Worm (Caenorhabditis elegans) whole organism, L3 larva: ENCODE data around the gene Y46G5A.15.

Source experiments
- R02D3.7 ChIP-seq: fragments of 150-350 bp; optimal IDR thresholded peaks from 2 replicates; lab custom pipeline; 2014; ENCODE audit warnings: missing biosample characterization, missing genetic modification characterization
- ZK546.5 ChIP-seq: sonication (generic microtip); optimal IDR thresholded peaks from 2 replicates; lab custom pipeline; 2017; ENCODE audit warnings: missing biosample characterization, missing genetic modification characterization
- aly-2 ChIP-seq: fragments of 150-350 bp; optimal IDR thresholded peaks from 2 replicates; lab custom pipeline; 2014; ENCODE audit warnings: missing biosample characterization, missing genetic modification characterization
- ama-1 ChIP-seq: fragments of 150-350 bp; optimal IDR thresholded peaks from 2 replicates; lab custom pipeline; 2018
- ceh-82 ChIP-seq: fragments of 150-350 bp; optimal IDR thresholded peaks from 2 replicates; lab custom pipeline; 2014; ENCODE audit warnings: missing biosample characterization, missing genetic modification characterization
- daf-12 ChIP-seq: fragments of 150-350 bp; optimal IDR thresholded peaks from 2 replicates; lab custom pipeline; 2014; ENCODE audit warnings: missing biosample characterization, missing genetic modification reagents, missing genetic modification characterization
- egl-5 ChIP-seq: fragments of 150-350 bp; optimal IDR thresholded peaks from 2 replicates; lab custom pipeline; 2017; ENCODE audit warnings: missing biosample characterization, missing genetic modification reagents, missing genetic modification characterization, inconsistent platforms
- elt-1 ChIP-seq: fragments of 150-350 bp; optimal IDR thresholded peaks from 2 replicates; lab custom pipeline; 2014; ENCODE audit warnings: missing biosample characterization, missing genetic modification characterization
- elt-2 ChIP-seq: sonication (generic microtip); optimal IDR thresholded peaks from 2 replicates; lab custom pipeline; 2016; ENCODE audit warnings: missing genetic modification reagents, mild to moderate bottlenecking, missing genetic modification characterization, missing compliant biosample characterization
- fkh-10 ChIP-seq: sonication (generic microtip); optimal IDR thresholded peaks from 2 replicates; lab custom pipeline; 2017; ENCODE audit warnings: missing biosample characterization, missing genetic modification reagents, missing genetic modification characterization
- fkh-2 ChIP-seq: fragments of 150-350 bp; optimal IDR thresholded peaks from 2 replicates; lab custom pipeline; 2014; ENCODE audit warnings: missing biosample characterization, missing genetic modification reagents, missing genetic modification characterization
- fos-1 ChIP-seq: fragments of 150-350 bp; optimal IDR thresholded peaks from 2 replicates; lab custom pipeline; 2014; ENCODE audit warnings: missing biosample characterization, missing genetic modification characterization
- hmg-11 ChIP-seq: sonication (generic microtip); optimal IDR thresholded peaks from 2 replicates; lab custom pipeline; 2016; ENCODE audit warnings: missing genetic modification characterization, missing compliant biosample characterization
- jun-1 ChIP-seq: fragments of 150-350 bp; optimal IDR thresholded peaks from 2 replicates; lab custom pipeline; 2014; ENCODE audit warnings: missing biosample characterization, missing genetic modification reagents, missing genetic modification characterization
- lin-15B ChIP-seq: fragments of 150-350 bp; optimal IDR thresholded peaks from 2 replicates; lab custom pipeline; 2014; ENCODE audit warnings: missing biosample characterization, missing genetic modification characterization
- lin-39 ChIP-seq: fragments of 150-350 bp; optimal IDR thresholded peaks from 2 replicates; lab custom pipeline; 2018; ENCODE audit warnings: missing biosample characterization, missing genetic modification reagents, missing genetic modification characterization
- nfya-1 ChIP-seq: sonication (generic microtip); optimal IDR thresholded peaks from 2 replicates; lab custom pipeline; 2017; ENCODE audit warnings: missing genetic modification characterization, mild to moderate bottlenecking, missing compliant biosample characterization, antibody characterized with exemption, moderate library complexity; ENCODE audit not compliant: insufficient read depth
- nhr-11 ChIP-seq: fragments of 150-350 bp; optimal IDR thresholded peaks from 2 replicates; lab custom pipeline; 2014; ENCODE audit warnings: missing biosample characterization, missing genetic modification characterization
- nhr-12 ChIP-seq: fragments of 150-350 bp; optimal IDR thresholded peaks from 2 replicates; lab custom pipeline; 2014; ENCODE audit warnings: missing biosample characterization, missing genetic modification characterization
- nhr-23 ChIP-seq: fragments of 150-350 bp; optimal IDR thresholded peaks from 2 replicates; lab custom pipeline; 2014; ENCODE audit warnings: missing biosample characterization, missing genetic modification reagents, missing genetic modification characterization
- nhr-237 ChIP-seq: fragments of 150-350 bp; optimal IDR thresholded peaks from 2 replicates; lab custom pipeline; 2014; ENCODE audit warnings: missing biosample characterization, missing genetic modification characterization
- nhr-25 ChIP-seq: sonication (generic microtip); optimal IDR thresholded peaks from 2 replicates; lab custom pipeline; 2017; ENCODE audit warnings: missing biosample characterization, missing genetic modification characterization
- nhr-28 ChIP-seq: fragments of 150-350 bp; optimal IDR thresholded peaks from 2 replicates; lab custom pipeline; 2014; ENCODE audit warnings: missing biosample characterization, missing genetic modification characterization
- nhr-43 ChIP-seq: sonication (generic microtip); optimal IDR thresholded peaks from 2 replicates; lab custom pipeline; 2016; ENCODE audit warnings: mild to moderate bottlenecking, missing genetic modification characterization, missing compliant biosample characterization; ENCODE audit not compliant: poor library complexity, severe bottlenecking
- nhr-67 ChIP-seq: fragments of 150-350 bp; optimal IDR thresholded peaks from 2 replicates; lab custom pipeline; 2014; ENCODE audit warnings: missing biosample characterization, missing genetic modification characterization
- nhr-76 ChIP-seq: fragments of 150-350 bp; sonication (generic microtip); optimal IDR thresholded peaks from 5 replicates; lab custom pipeline; 2014; ENCODE audit warnings: missing biosample characterization, missing genetic modification characterization
- nhr-77 ChIP-seq: fragments of 150-350 bp; optimal IDR thresholded peaks from 2 replicates; lab custom pipeline; 2014; ENCODE audit warnings: missing biosample characterization, missing genetic modification characterization
- pha-4 ChIP-seq: fragments of 150-350 bp; optimal IDR thresholded peaks from 2 replicates; lab custom pipeline; 2014; ENCODE audit warnings: missing biosample characterization, missing genetic modification reagents, missing genetic modification characterization
- pqm-1 ChIP-seq: fragments of 150-350 bp; optimal IDR thresholded peaks from 2 replicates; lab custom pipeline; 2017; ENCODE audit warnings: missing biosample characterization, missing genetic modification characterization, inconsistent platforms
- skn-1 ChIP-seq: fragments of 150-350 bp; optimal IDR thresholded peaks from 2 replicates; lab custom pipeline; 2014; ENCODE audit warnings: missing biosample characterization, missing genetic modification characterization
- snpc-4 ChIP-seq: fragments of 150-350 bp; optimal IDR thresholded peaks from 2 replicates; lab custom pipeline; 2014; ENCODE audit warnings: missing biosample characterization, missing genetic modification characterization
- tbx-2 ChIP-seq: sonication (generic microtip); optimal IDR thresholded peaks from 2 replicates; lab custom pipeline; 2016; ENCODE audit warnings: mild to moderate bottlenecking, missing genetic modification characterization, missing compliant biosample characterization
- unc-39 ChIP-seq: sonication (generic microtip); optimal IDR thresholded peaks from 4 replicates; lab custom pipeline; 2017; ENCODE audit warnings: missing biosample characterization, missing genetic modification characterization
- zag-1 ChIP-seq: fragments of 150-350 bp; optimal IDR thresholded peaks from 2 replicates; lab custom pipeline; 2014; ENCODE audit warnings: missing biosample characterization, missing genetic modification characterization

Gene Y46G5A.15

DNA sequence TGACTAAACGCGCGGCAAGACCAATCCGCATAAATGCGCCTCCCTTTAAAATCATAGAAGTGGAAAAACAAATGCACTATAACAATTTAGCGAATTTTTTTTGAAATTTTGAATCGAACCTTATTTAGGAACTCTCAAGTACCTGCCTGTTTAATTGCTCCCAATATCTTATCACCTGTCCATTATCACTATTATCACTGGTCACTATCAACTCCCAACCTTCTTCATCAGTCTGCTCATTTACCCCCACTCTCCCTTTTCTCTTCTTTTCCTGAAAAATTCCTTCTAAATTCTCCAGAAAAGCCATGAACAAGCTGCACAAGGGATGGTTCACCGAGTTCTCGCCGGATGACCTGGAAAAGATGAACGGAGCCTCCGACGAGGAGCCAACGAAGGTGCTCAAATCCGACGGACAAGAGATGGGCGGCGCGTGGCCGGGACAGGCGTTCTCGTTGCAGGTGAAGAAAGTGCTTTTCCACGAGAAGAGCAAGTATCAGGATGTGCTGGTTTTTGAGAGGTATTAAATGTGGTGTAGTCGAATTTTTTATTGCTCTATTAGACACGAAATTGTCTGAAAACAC is 21.5 kb upstream of the Y46G5A.15 start, which contains the start of gene spds-1:
Gene spds-1 (plus strand): TSS at position 298 of the 581 bp plus-strand sequence.
- TF ChIP-seq aly-2 (tag; lab: Kevin White, UChicago) = no peak
- TF ChIP-seq elt-2 (tag; lab: Kevin White, UChicago) = peak; percentile 59
- peak; percentile 28 for TF ChIP-seq pqm-1 (tag; lab: Kevin White, UChicago)

DNA sequence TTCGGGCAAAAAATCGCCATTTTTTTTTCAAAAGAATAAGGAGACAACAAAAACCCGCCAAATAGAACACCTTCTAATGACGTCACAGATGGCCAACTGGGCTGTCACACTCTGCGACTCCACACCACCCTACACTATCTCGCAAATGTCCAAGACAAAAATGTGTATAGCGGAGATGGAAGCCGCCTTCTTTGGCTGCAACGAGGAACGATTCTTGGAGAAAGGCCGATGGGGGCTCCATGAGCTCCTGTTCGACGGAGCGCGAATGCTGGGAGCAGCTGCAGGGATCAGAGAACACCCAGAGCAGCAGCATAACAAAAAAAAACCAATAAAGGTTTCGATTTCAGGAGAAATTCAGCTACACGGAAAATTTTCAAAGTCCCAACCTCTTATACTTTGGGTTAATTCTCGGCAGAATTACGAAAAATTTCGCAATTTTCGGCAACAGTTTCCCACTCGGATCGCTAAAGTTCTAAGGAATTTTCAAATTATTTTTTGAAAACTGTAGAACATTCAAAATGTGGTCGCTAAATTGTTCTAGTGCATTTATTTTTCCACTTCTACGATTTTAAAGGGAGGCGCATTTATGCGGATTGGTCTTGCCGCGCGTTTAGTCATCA is 20.7 kb upstream of the Y46G5A.15 start:
- TF ChIP-seq elt-2 (tag; lab: Kevin White, UChicago) (no peak), daf-12 (tag; lab: Kevin White, UChicago) (no peak), nhr-237 (tag; lab: Kevin White, UChicago) (no peak), hmg-11 (tag; lab: Kevin White, UChicago) (peak; percentile 79), nhr-77 (tag; lab: Kevin White, UChicago) (no peak), ama-1 (lab: Kevin White, UChicago) (peak; percentile 29), ZK546.5 (tag; lab: Kevin White, UChicago) (no peak), nfya-1 (tag; lab: Kevin White, UChicago) (peak; percentile 72), ceh-82 (no peak), pqm-1 (tag; lab: Kevin White, UChicago) (no peak), jun-1 (tag; lab: Kevin White, UChicago) (no peak), R02D3.7 (tag; lab: Kevin White, UChicago) (no peak), nhr-43 (no peak), lin-15B (peak; percentile 79), nhr-25 (tag; lab: Kevin White, UChicago) (no peak), pha-4 (peak; percentile 21), snpc-4 (tag; lab: Kevin White, UChicago) (no peak), egl-5 (peak; percentile 1), unc-39 (tag; lab: Kevin White, UChicago) (no peak), lin-39 (tag; lab: Kevin White, UChicago) (peak; percentile 58)

DNA sequence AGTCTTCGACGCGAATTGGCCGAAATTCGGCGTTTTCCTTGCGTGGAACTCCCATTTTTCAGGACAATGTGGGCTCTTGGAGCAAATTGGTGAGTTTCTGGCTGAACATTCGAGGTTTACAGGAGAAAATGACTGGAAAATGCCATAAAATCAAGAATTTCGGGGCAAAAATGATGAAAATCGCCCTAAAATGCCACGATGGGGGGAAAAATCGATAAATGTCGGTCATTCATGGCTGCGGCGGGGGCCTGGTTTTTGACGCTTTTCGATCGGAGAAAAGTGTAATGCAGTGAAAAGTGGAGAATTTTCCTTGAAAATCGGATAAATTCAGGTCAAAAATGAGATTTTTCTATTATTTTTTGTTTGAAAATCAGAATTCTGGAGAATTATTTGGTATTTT is 19.9 kb upstream of the Y46G5A.15 start, which contains the start of the genes Y46G5A.18 and Y46G5A.47:
Gene Y46G5A.18 (minus strand): TSS at position 101 of the 400 bp plus-strand sequence.
Gene Y46G5A.47 (minus strand): TSS at position 146 of the 400 bp plus-strand sequence.
- TF ChIP-seq elt-2 (tag; lab: Kevin White, UChicago) = no peak
- TF ChIP-seq nhr-67 (tag; lab: Kevin White, UChicago) = no peak
- TF ChIP-seq unc-39 (tag; lab: Kevin White, UChicago) = no peak

DNA sequence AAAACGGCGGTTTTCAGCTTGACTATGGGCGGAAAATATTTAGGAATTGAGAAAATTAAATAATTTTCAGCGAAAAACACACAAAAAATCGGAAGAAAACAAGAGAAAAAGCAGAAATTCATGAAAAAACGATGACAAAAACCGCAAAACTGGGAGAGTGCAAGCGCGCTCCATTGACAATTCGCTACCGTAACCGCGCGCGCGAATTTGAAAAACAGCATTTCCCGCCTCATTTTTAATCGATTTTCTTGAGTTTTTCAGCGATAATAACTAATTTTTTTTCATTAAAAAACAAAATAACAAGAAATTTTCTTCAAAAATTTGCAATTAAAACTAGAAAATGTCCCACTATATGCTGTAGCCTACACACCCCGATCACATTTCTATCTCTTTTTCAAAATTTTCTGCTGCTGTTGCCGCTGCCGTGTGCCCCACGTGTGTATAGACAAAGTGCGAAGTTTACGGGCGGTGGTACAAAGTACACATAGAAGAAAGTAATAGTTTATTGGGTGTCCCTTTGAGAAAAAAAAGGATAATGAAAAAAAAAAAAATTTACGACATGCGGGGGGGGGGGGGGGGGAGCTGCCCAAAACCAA is 14.8 kb upstream of the Y46G5A.15 start:
- TF ChIP-seq nfya-1 (tag; lab: Kevin White, UChicago) (peak; percentile 32), nhr-237 (tag; lab: Kevin White, UChicago) (no peak), nhr-28 (no peak), nhr-23 (tag; lab: Kevin White, UChicago) (peak; percentile 18), elt-1 (no peak), fos-1 (no peak), egl-5 (no peak), fkh-2 (no peak), lin-15B (peak; percentile 0), skn-1 (tag; lab: Kevin White, UChicago) (no peak), zag-1 (tag; lab: Kevin White, UChicago) (no peak), fkh-10 (GFP tag; lab: Kevin White, UChicago) (no peak), nhr-76 (tag; lab: Kevin White, UChicago) (no peak), nhr-11 (tag; lab: Kevin White, UChicago) (peak; percentile 43), tbx-2 (tag; lab: Kevin White, UChicago) (no peak), snpc-4 (tag; lab: Kevin White, UChicago) (no peak), unc-39 (tag; lab: Kevin White, UChicago) (no peak), nhr-43 (peak; percentile 7), pha-4 (peak; percentile 18), elt-2 (tag; lab: Kevin White, UChicago) (peak; percentile 15), nhr-77 (tag; lab: Kevin White, UChicago) (no peak), nhr-12 (no peak)
